Fruit fly (Drosophila melanogaster): ENCODE data around the gene CG10077.

Gene CG10077

DNA sequence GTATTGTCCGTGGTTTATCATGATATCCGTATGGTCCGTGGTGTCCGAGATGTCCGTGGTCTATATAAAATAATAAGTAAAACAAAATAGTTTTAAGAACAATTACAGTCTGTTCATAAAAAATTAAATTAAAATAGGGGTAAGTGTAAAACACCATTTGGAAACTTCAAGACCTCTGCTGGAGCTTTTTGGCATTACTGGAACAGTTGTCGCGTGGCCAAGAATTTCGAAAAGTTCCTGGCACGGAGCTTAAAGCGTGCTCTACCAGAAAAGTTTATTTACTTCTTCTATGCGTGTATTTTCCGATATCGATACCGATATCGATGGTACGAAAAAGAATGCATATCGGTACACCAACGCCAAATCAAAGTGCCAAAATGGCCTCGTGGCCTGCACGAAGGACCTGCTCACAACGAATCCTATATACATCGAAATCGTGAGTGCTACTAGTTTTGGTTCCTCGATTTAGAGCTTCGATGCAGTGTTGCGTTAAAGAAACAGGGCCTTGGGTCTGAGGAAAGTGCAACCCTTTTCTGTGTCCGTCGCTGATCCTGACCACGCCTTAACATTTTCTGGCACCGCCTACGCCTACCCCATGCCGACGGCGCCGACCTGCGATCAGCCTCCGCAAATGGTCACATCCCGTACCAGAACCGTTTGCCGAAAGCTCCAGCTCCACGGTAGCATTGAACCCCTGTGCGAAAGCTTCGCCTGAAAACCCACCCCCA lies 13.4 kb downstream of the CG10077 start (continued):
- TF ChIP-seq CG18262 (tag; optimal IDR thresholded peaks at IDR 0.05) = no peak
- TF ChIP-seq sens-2 (GFP tag; IDR thresholded peaks at IDR 0.05) = no peak
- no peak for TF ChIP-seq lilli (GFP tag; optimal IDR thresholded peaks at IDR 0.05)
- TF ChIP-seq Ets97D (GFP tag; optimal IDR thresholded peaks at IDR 0.05) = no peak
- no peak for TF ChIP-seq fru (optimal IDR thresholded peaks at IDR 0.05)
- no peak for TF ChIP-seq CG8290 (GFP tag; optimal IDR thresholded peaks at IDR 0.05)
- TF ChIP-seq CG8290 (tag; optimal IDR thresholded peaks at IDR 0.05) = no peak
- peak; percentile 66 for TF ChIP-seq HLH4C (GFP tag; IDR thresholded peaks at IDR 0.05; ENCODE audit: partially characterized antibody)
- TF ChIP-seq Fer2 (tag; optimal IDR thresholded peaks at IDR 0.05) = no peak
- no peak for TF ChIP-seq CG4328 (GFP tag; optimal IDR thresholded peaks at IDR 0.05)
- no peak for TF ChIP-seq jigr1 (GFP tag; IDR thresholded peaks at IDR 0.05)
- no peak for TF ChIP-seq lov (optimal IDR thresholded peaks at IDR 0.05)
- TF ChIP-seq lov (GFP tag; IDR thresholded peaks at IDR 0.05) = no peak
- TF ChIP-seq pb (GFP tag; optimal IDR thresholded peaks at IDR 0.05) = no peak
- no peak for TF ChIP-seq CG6813 (GFP tag; optimal IDR thresholded peaks at IDR 0.05)
- no peak for TF ChIP-seq MTF-1 (GFP tag; optimal IDR thresholded peaks at IDR 0.05; ENCODE audit: borderline replicate concordance)
- TF ChIP-seq CG18619 (GFP tag; optimal IDR thresholded peaks at IDR 0.05) = no peak
- TF ChIP-seq CG13287 (GFP tag; IDR thresholded peaks at IDR 0.05; ENCODE audit: partially characterized antibody) = peak; percentile 77
- no peak for TF ChIP-seq CG7839 (tag; optimal IDR thresholded peaks at IDR 0.05)
- TF ChIP-seq hb (GFP tag; IDR thresholded peaks at IDR 0.05; ENCODE audit: partially characterized antibody) = no peak
- no peak for TF ChIP-seq NK7.1 (GFP tag; optimal IDR thresholded peaks at IDR 0.05)
- TF ChIP-seq Doc2 (GFP tag; IDR thresholded peaks at IDR 0.05) = no peak
- no peak for TF ChIP-seq crp (GFP tag; optimal IDR thresholded peaks at IDR 0.05)
- TF ChIP-seq mam (GFP tag; optimal IDR thresholded peaks at IDR 0.05) = no peak
- TF ChIP-seq CG3163 (GFP tag; optimal IDR thresholded peaks at IDR 0.05) = no peak
- TF ChIP-seq CG4424 (GFP tag; optimal IDR thresholded peaks at IDR 0.05) = no peak
- TF ChIP-seq CG7963 (GFP tag; IDR thresholded peaks at IDR 0.05; ENCODE audit: partially characterized antibody) = no peak; the same call in 2 of the 3 replicates
- no peak for TF ChIP-seq ems (GFP tag; optimal IDR thresholded peaks at IDR 0.05)
- no peak for TF ChIP-seq trh (GFP tag; optimal IDR thresholded peaks at IDR 0.05)
- no peak for TF ChIP-seq CG14710 (tag; optimal IDR thresholded peaks at IDR 0.05)
- no peak for TF ChIP-seq CG11093 (GFP tag; IDR thresholded peaks at IDR 0.05)
- TF ChIP-seq chm (GFP tag; IDR thresholded peaks at IDR 0.05) = no peak
- TF ChIP-seq Eip74EF (GFP tag; optimal IDR thresholded peaks at IDR 0.05) = no peak
- no peak for TF ChIP-seq mld (GFP tag; IDR thresholded peaks at IDR 0.05; ENCODE audit: partially characterized antibody)
- TF ChIP-seq sqz (GFP tag; optimal IDR thresholded peaks at IDR 0.05) = no peak
- TF ChIP-seq CG32767 (GFP tag; IDR thresholded peaks at IDR 0.05) = no peak
- TF ChIP-seq ranshi (GFP tag; IDR thresholded peaks at IDR 0.05) = no peak
- no peak for TF ChIP-seq chinmo (GFP tag; IDR thresholded peaks at IDR 0.05; ENCODE audit: partially characterized antibody)
- peak; percentile 21 for TF ChIP-seq pzg (GFP tag; optimal IDR thresholded peaks at IDR 0.05)
- TF ChIP-seq Side (GFP tag; optimal IDR thresholded peaks at IDR 0.05) = no peak
- TF ChIP-seq CG11456 (GFP tag; IDR thresholded peaks at IDR 0.05) = 0 out of 3 replicates have a peak, but pooled peaks have one; percentile 26
- TF ChIP-seq Sry-β (GFP tag; optimal IDR thresholded peaks at IDR 0.05) = no peak
- TF ChIP-seq h (optimal IDR thresholded peaks at IDR 0.05) = no peak
- TF ChIP-seq Kr (GFP tag; optimal IDR thresholded peaks at IDR 0.05) = no peak
- no peak for TF ChIP-seq CG6654 (GFP tag; optimal IDR thresholded peaks at IDR 0.05)
- no peak for TF ChIP-seq wor (GFP tag; IDR thresholded peaks at IDR 0.05)
- no peak for TF ChIP-seq CG6689 (GFP tag; IDR thresholded peaks at IDR 0.05)
- TF ChIP-seq CG12744 (GFP tag; optimal IDR thresholded peaks at IDR 0.05) = no peak
- TF ChIP-seq Lpt (GFP tag; optimal IDR thresholded peaks at IDR 0.05) = no peak
- TF ChIP-seq CG31388 (GFP tag; optimal IDR thresholded peaks at IDR 0.05) = no peak
- no peak for TF ChIP-seq CG13775 (GFP tag; optimal IDR thresholded peaks at IDR 0.05)

Measured in whole organism, embryonic.